Worm (Caenorhabditis elegans): ENCODE data around the gene fbxa-133.
A peak's percentile ranks its signal among the peaks of the same experiment; 100 is the strongest.

fbxa-133 gene

ce11 chrV:17542304-17542703, 42.3 kb upstream of the fbxa-133 start:
- TF ChIP-seq nhr-12 (tag; optimal IDR thresholded peaks at IDR 0.05) (no peak), mdl-1 (tag; optimal IDR thresholded peaks at IDR 0.05) (no peak), C34F6.9 (tag; optimal IDR thresholded peaks at IDR 0.05) (no peak)

DNA sequence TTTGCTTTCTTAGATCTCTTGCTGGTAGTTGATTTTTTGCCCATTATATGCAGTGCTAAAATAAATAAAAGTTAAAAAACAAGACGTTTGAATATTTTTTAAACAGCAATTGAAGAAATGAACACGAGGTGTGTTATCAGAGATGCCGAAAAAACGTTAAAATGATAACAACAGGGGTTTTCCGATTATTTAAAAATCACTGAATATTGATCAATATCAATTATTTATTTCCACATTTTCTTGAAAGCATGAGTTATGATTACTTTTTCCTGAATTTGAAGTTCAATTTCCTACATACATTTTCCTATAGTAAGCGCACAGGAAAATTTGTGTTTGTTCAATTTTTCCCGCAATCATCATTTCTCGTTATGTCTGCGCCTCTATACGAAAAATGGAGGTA, 37.7 kb upstream of the fbxa-133 start:
- TF ChIP-seq nhr-129 (tag; optimal IDR thresholded peaks at IDR 0.05) (no peak), dmd-4 (tag; optimal IDR thresholded peaks at IDR 0.05) (no peak), fos-1 (tag; optimal IDR thresholded peaks at IDR 0.05) (peak; percentile 1)

- TF ChIP-seq zag-1 (tag; optimal IDR thresholded peaks at IDR 0.05) (no peak), C34F6.9 (tag; optimal IDR thresholded peaks at IDR 0.05) (no peak), unc-39 (tag; optimal IDR thresholded peaks at IDR 0.05) (no peak)
Observed at ce11 chrV:17548635-17549034, 36.0 kb upstream of the fbxa-133 start.

DNA sequence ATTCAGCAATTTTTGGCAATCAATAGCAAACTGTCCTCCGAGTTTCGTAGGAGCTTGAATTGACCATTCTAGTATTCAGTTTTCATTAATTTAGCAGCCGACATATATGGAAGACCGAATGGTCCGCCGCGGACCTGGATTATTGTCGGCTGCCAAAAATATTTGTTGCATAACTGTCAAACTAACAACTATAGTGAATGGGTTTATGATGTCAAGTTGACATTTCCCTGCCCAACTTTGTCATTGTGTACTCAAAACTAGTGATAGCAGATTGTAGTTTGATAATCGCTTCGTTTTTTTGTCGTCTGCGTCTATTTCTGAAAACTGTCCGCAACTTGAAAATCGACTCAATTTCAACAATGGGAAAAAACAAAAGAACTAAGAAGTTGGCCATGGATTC, 35.2 kb upstream of the fbxa-133 start, which contains the start of gene fbxa-176:
TSS of gene fbxa-176 (plus strand) at position 314 of the 400 bp plus-strand sequence.
- TF ChIP-seq fos-1 (tag; optimal IDR thresholded peaks at IDR 0.05): peak; percentile 41
- TF ChIP-seq ama-1 (optimal IDR thresholded peaks at IDR 0.05): no peak

- no peak for TF ChIP-seq fos-1 (tag; optimal IDR thresholded peaks at IDR 0.05)
- no peak for TF ChIP-seq F13H6.1 (tag; optimal IDR thresholded peaks at IDR 0.05)
- no peak for TF ChIP-seq nhr-21 (tag; optimal IDR thresholded peaks at IDR 0.05)
- TF ChIP-seq blmp-1 (tag; optimal IDR thresholded peaks at IDR 0.05; ENCODE audit: insufficient read depth): no peak
- TF ChIP-seq unc-62 (GFP tag; optimal IDR thresholded peaks at IDR 0.05): no peak
- no peak for TF ChIP-seq elt-3 (tag; optimal IDR thresholded peaks at IDR 0.05)
- no peak for TF ChIP-seq ceh-16 (tag; optimal IDR thresholded peaks at IDR 0.05)
- no peak for TF ChIP-seq nhr-237 (tag; optimal IDR thresholded peaks at IDR 0.05)
- no peak for TF ChIP-seq lin-13 (GFP tag; optimal IDR thresholded peaks at IDR 0.05)
- no peak for TF ChIP-seq lin-11 (tag; optimal IDR thresholded peaks at IDR 0.05)
- TF ChIP-seq sma-9 (GFP tag; optimal IDR thresholded peaks at IDR 0.05): no peak
- no peak for TF ChIP-seq sma-9 (tag; optimal IDR thresholded peaks at IDR 0.05)
- TF ChIP-seq dmd-4 (tag; optimal IDR thresholded peaks at IDR 0.05): no peak
- TF ChIP-seq ceh-82 (tag; optimal IDR thresholded peaks at IDR 0.05): no peak
- TF ChIP-seq ama-1 (optimal IDR thresholded peaks at IDR 0.05): no peak
- TF ChIP-seq unc-55 (GFP tag; optimal IDR thresholded peaks at IDR 0.05): no peak
- TF ChIP-seq elt-1 (tag; optimal IDR thresholded peaks at IDR 0.05): no peak
Observed at ce11 chrV:17551396-17551795, 33.2 kb upstream of the fbxa-133 start.

ce11 chrV:17552759-17553158, 31.8 kb upstream of the fbxa-133 start, which contains the start of gene C38D9.8:
TSS of gene C38D9.8 (minus strand) at chrV:17552859.
- no peak for TF ChIP-seq elt-1 (tag; optimal IDR thresholded peaks at IDR 0.05)
- no peak for TF ChIP-seq nhr-11 (tag; optimal IDR thresholded peaks at IDR 0.05)
- no peak for TF ChIP-seq egl-27 (tag; optimal IDR thresholded peaks at IDR 0.05)
- TF ChIP-seq nhr-25 (tag; optimal IDR thresholded peaks at IDR 0.05): no peak
- TF ChIP-seq lin-39 (tag; optimal IDR thresholded peaks at IDR 0.05): no peak
- TF ChIP-seq sma-3 (GFP tag; optimal IDR thresholded peaks at IDR 0.05): no peak
- TF ChIP-seq snpc-4 (tag; optimal IDR thresholded peaks at IDR 0.05): no peak
- no peak for TF ChIP-seq C34F6.9 (tag; optimal IDR thresholded peaks at IDR 0.05)
- no peak for TF ChIP-seq nhr-12 (tag; optimal IDR thresholded peaks at IDR 0.05)
- TF ChIP-seq ama-1 (optimal IDR thresholded peaks at IDR 0.05): no peak
- TF ChIP-seq mab-5 (tag; optimal IDR thresholded peaks at IDR 0.05): no peak

ce11 chrV:17558377-17558776, 26.2 kb upstream of the fbxa-133 start, which contains the start of gene fbxa-174:
TSS of gene fbxa-174 (minus strand) at chrV:17558477.
- TF ChIP-seq nhr-77 (tag; optimal IDR thresholded peaks at IDR 0.05) (no peak), sma-9 (GFP tag; optimal IDR thresholded peaks at IDR 0.05) (no peak), sma-9 (tag; optimal IDR thresholded peaks at IDR 0.05) (no peak), lsy-2 (tag; optimal IDR thresholded peaks at IDR 0.05) (no peak), skn-1 (tag; optimal IDR thresholded peaks at IDR 0.05) (no peak), mbf-1 (tag; optimal IDR thresholded peaks at IDR 0.05) (no peak), nhr-25 (tag; optimal IDR thresholded peaks at IDR 0.05) (no peak), nhr-237 (tag; optimal IDR thresholded peaks at IDR 0.05) (no peak), sma-3 (GFP tag; optimal IDR thresholded peaks at IDR 0.05) (no peak), dmd-4 (tag; optimal IDR thresholded peaks at IDR 0.05) (no peak), ceh-16 (tag; optimal IDR thresholded peaks at IDR 0.05) (no peak), sem-4 (tag; optimal IDR thresholded peaks at IDR 0.05) (no peak), unc-55 (GFP tag; optimal IDR thresholded peaks at IDR 0.05) (no peak), nhr-23 (tag; optimal IDR thresholded peaks at IDR 0.05) (no peak), ztf-4 (tag; optimal IDR thresholded peaks at IDR 0.05) (no peak), ztf-1 (GFP tag; conservative IDR thresholded peaks at IDR 0.05) (no peak), crh-2 (tag; optimal IDR thresholded peaks at IDR 0.05) (no peak), F13H6.1 (tag; optimal IDR thresholded peaks at IDR 0.05) (no peak), lin-11 (tag; optimal IDR thresholded peaks at IDR 0.05) (no peak), ama-1 (optimal IDR thresholded peaks at IDR 0.05) (no peak)

All from whole organism, L2 larva.